Fruit fly (Drosophila melanogaster): Measurements from ENCODE around the gene CG12885.
A peak's percentile ranks its signal among the peaks of the same experiment; 100 is the strongest.

CG12885 gene

dm6 chr3R:27582634-27583181 lies 62.0 kb downstream of the CG12885 start, which contains the start of gene pins (continued):
- TF ChIP-seq dmrt11E (tag; optimal IDR thresholded peaks at IDR 0.05) (no peak), nerfin-1 (tag; optimal IDR thresholded peaks at IDR 0.05) (no peak), Xrp1 (GFP tag; IDR thresholded peaks at IDR 0.05) (no peak), z (GFP tag; IDR thresholded peaks at IDR 0.05) (0 out of 3 replicates have a peak, but pooled peaks have one; percentile 12), CG14860 (GFP tag; IDR thresholded peaks at IDR 0.05; ENCODE audit: partially characterized antibody) (0 out of 3 replicates have a peak, but pooled peaks have one; percentile 7), tll (GFP tag; optimal IDR thresholded peaks at IDR 0.05) (no peak), sim (GFP tag; IDR thresholded peaks at IDR 0.05) (no peak), ems (GFP tag; optimal IDR thresholded peaks at IDR 0.05) (no peak), MBD-R2 (GFP tag; IDR thresholded peaks at IDR 0.05) (peak; percentile 41), CG8290 (GFP tag; optimal IDR thresholded peaks at IDR 0.05) (no peak), CG8290 (tag; optimal IDR thresholded peaks at IDR 0.05) (no peak), Dad (GFP tag; optimal IDR thresholded peaks at IDR 0.05) (no peak), CG12744 (GFP tag; optimal IDR thresholded peaks at IDR 0.05) (no peak), CG7928 (GFP tag; optimal IDR thresholded peaks at IDR 0.05) (no peak), ind (GFP tag; optimal IDR thresholded peaks at IDR 0.05) (no peak), Vsx1 (GFP tag; optimal IDR thresholded peaks at IDR 0.05) (peak; percentile 4), CG18262 (tag; optimal IDR thresholded peaks at IDR 0.05) (no peak), Myb (GFP tag; optimal IDR thresholded peaks at IDR 0.05) (peak; percentile 74)
